Fruit fly (Drosophila melanogaster): Measurements from ENCODE around the gene Elys.

Gene Elys

DNA sequence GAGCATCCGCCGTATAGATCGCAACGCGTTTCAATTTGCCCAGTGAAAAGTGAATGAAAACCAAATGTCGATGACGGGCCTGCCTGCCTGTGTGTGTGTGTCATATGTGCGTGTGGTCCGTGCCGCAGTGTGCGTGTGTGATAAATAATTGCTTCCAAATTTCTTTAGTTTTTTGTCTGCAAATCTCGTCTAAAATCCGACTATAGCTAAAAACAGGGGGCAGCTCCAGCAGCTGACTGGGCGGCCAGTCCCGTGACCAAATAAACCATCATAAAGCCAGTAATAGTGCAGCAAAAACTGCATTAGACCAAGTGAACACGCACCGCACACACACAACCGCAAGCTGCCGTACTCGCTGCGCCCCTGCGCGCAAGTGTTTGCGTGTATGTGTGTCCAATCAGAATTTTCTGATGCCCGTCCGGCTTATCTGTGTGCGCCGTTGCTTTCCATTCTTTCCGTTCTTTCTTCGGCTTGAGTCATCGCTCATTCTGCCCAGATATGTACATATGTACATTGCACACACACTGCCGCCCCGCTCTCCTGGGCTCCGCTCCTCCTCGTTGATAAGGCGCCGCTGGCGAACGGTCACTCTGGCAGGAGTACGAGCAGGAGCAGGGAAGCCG lies 45.3 kb downstream of the Elys start (continued):
- no peak for TF ChIP-seq disco-r (GFP tag; optimal IDR thresholded peaks at IDR 0.05)
- no peak for TF ChIP-seq CG11247 (GFP tag; IDR thresholded peaks at IDR 0.05)
- TF ChIP-seq HLHmδ (GFP tag; optimal IDR thresholded peaks at IDR 0.05) = peak; percentile 39
- no peak for TF ChIP-seq Ptx1 (GFP tag; IDR thresholded peaks at IDR 0.05)
- no peak for TF ChIP-seq CG9609 (GFP tag; optimal IDR thresholded peaks at IDR 0.05)
- TF ChIP-seq CG4328 (GFP tag; optimal IDR thresholded peaks at IDR 0.05) = no peak
- TF ChIP-seq emc (GFP tag; optimal IDR thresholded peaks at IDR 0.05) = no peak
- 0 out of 2 replicates have a peak, but pooled peaks have one; percentile 2 for TF ChIP-seq Scr (GFP tag; IDR thresholded peaks at IDR 0.05; ENCODE audit: partially characterized antibody)
- TF ChIP-seq CkIIα-i1 (GFP tag; IDR thresholded peaks at IDR 0.05) = no peak
- TF ChIP-seq Xrp1 (GFP tag; IDR thresholded peaks at IDR 0.05) = no peak
- no peak for TF ChIP-seq Atf6 (GFP tag; IDR thresholded peaks at IDR 0.05)
- no peak for TF ChIP-seq onecut (GFP tag; IDR thresholded peaks at IDR 0.05)
- TF ChIP-seq CG6683 (GFP tag; optimal IDR thresholded peaks at IDR 0.05) = no peak
- no peak for TF ChIP-seq aop (GFP tag; IDR thresholded peaks at IDR 0.05)
- TF ChIP-seq CG3847 (GFP tag; IDR thresholded peaks at IDR 0.05) = no peak
- no peak for TF ChIP-seq D19A (tag; optimal IDR thresholded peaks at IDR 0.05)
- 0 out of 3 replicates have a peak, but pooled peaks have one; percentile 15 for TF ChIP-seq CG2199 (GFP tag; IDR thresholded peaks at IDR 0.05)
- TF ChIP-seq CG7987 (GFP tag; optimal IDR thresholded peaks at IDR 0.05) = no peak
- TF ChIP-seq HmgD (GFP tag; optimal IDR thresholded peaks at IDR 0.05) = no peak
- no peak for TF ChIP-seq CG8359 (GFP tag; optimal IDR thresholded peaks at IDR 0.05; ENCODE audit: borderline replicate concordance)
- TF ChIP-seq Bdp1 (GFP tag; optimal IDR thresholded peaks at IDR 0.05) = peak; percentile 11
- no peak for TF ChIP-seq NFAT (GFP tag; IDR thresholded peaks at IDR 0.05)
- TF ChIP-seq Nf-YA (GFP tag; IDR thresholded peaks at IDR 0.05) = no peak
- TF ChIP-seq pros (GFP tag; optimal IDR thresholded peaks at IDR 0.05) = no peak
- TF ChIP-seq CG3163 (GFP tag; optimal IDR thresholded peaks at IDR 0.05) = no peak
- no peak for TF ChIP-seq gsb-n (tag; optimal IDR thresholded peaks at IDR 0.05)
- TF ChIP-seq cwo (GFP tag; optimal IDR thresholded peaks at IDR 0.05) = no peak
- TF ChIP-seq sima (GFP tag; optimal IDR thresholded peaks at IDR 0.05) = no peak
- TF ChIP-seq CG11093 (GFP tag; IDR thresholded peaks at IDR 0.05) = no peak
- TF ChIP-seq sens (GFP tag) = peak; percentile 19
- TF ChIP-seq Ssrp (tag; optimal IDR thresholded peaks at IDR 0.05) = no peak
- TF ChIP-seq CG5953 (GFP tag; IDR thresholded peaks at IDR 0.05) = no peak
- no peak for TF ChIP-seq B-H1 (GFP tag; IDR thresholded peaks at IDR 0.05)
- no peak for TF ChIP-seq al (GFP tag; IDR thresholded peaks at IDR 0.05)
- peak; percentile 23 for TF ChIP-seq ATbp (GFP tag; optimal IDR thresholded peaks at IDR 0.05)
- TF ChIP-seq CG17802 (tag; optimal IDR thresholded peaks at IDR 0.05) = no peak
- TF ChIP-seq CG8388 (GFP tag; optimal IDR thresholded peaks at IDR 0.05) = no peak
- TF ChIP-seq Ada2b (GFP tag; IDR thresholded peaks at IDR 0.05) = no peak
- no peak for TF ChIP-seq gfzf (GFP tag; optimal IDR thresholded peaks at IDR 0.05)
- no peak for TF ChIP-seq en (GFP tag; optimal IDR thresholded peaks at IDR 0.05)
- TF ChIP-seq CG14965 (GFP tag; optimal IDR thresholded peaks at IDR 0.05; ENCODE audit: borderline replicate concordance) = no peak
- TF ChIP-seq caup (GFP tag; optimal IDR thresholded peaks at IDR 0.05; ENCODE audit: severe bottlenecking) = no peak
- no peak for TF ChIP-seq CG17912 (GFP tag; optimal IDR thresholded peaks at IDR 0.05)
- TF ChIP-seq CG11504 (tag; optimal IDR thresholded peaks at IDR 0.05) = no peak
- no peak for TF ChIP-seq otp (GFP tag; IDR thresholded peaks at IDR 0.05)
- TF ChIP-seq Med (GFP tag) = peak; percentile 61
- TF ChIP-seq wor (GFP tag; IDR thresholded peaks at IDR 0.05) = no peak
- peak; percentile 17 for TF ChIP-seq CG33557 (GFP tag; optimal IDR thresholded peaks at IDR 0.05)
- no peak for TF ChIP-seq CG12104 (GFP tag; optimal IDR thresholded peaks at IDR 0.05)
- TF ChIP-seq CG10209 (GFP tag; optimal IDR thresholded peaks at IDR 0.05) = peak; percentile 3
- TF ChIP-seq CG12155 (GFP tag; optimal IDR thresholded peaks at IDR 0.05) = peak; percentile 52

Data from whole organism, embryonic.